Fruit fly (Drosophila melanogaster) whole organism, embryonic: ENCODE results near the gene CG13601.

Source experiments
- Asciz ChIP-seq: fragments of 200-800 bp; sonication (Bioruptor generic); optimal IDR thresholded peaks from 2 replicates; lab custom pipeline; 2017; ENCODE audit warnings: missing biosample characterization, mild to moderate bottlenecking, missing genetic modification characterization, missing genetic modification reagents
- Awh ChIP-seq: fragments of 200-800 bp; sonication (Bioruptor generic); IDR thresholded peaks from 2 replicates; pipeline ENCODE4, ENCODE4 v1.3.6; 2022; ENCODE audit warnings: missing biosample characterization, missing genetic modification characterization
- Bgb ChIP-seq: fragments of 200-800 bp; sonication (Bioruptor generic); IDR thresholded peaks from 2 replicates; pipeline ENCODE4 v1.3.6; 2022; ENCODE audit warnings: missing biosample characterization, missing genetic modification characterization; ENCODE audit not compliant: partially characterized antibody
- BtbVII ChIP-seq: fragments of 200-800 bp; sonication (Bioruptor generic); optimal IDR thresholded peaks from 3 replicates; lab custom pipeline; 2017; ENCODE audit warnings: missing biosample characterization, mild to moderate bottlenecking, missing genetic modification characterization
- CG10431 ChIP-seq: fragments of 200-800 bp; sonication (Bioruptor generic); optimal IDR thresholded peaks from 3 replicates; lab custom pipeline; 2018; ENCODE audit warnings: missing biosample characterization, mild to moderate bottlenecking, missing genetic modification characterization
- CG11247 ChIP-seq: fragments of 200-800 bp; sonication (Bioruptor generic); IDR thresholded peaks from 2 replicates; pipeline ENCODE4 v1.3.6; 2022; ENCODE audit warnings: missing biosample characterization, missing genetic modification characterization
- CG11456 ChIP-seq: fragments of 200-800 bp; sonication (Bioruptor generic); IDR thresholded peaks from 3 replicates; pipeline ENCODE4 v1.3.6; 2022; ENCODE audit warnings: missing biosample characterization, missing genetic modification characterization
- CG11695 ChIP-seq: fragments of 200-800 bp; sonication (Bioruptor generic); IDR thresholded peaks from 3 replicates; pipeline ENCODE4 v1.3.6; 2022; ENCODE audit warnings: missing biosample characterization, missing genetic modification characterization
- CG12104 ChIP-seq: fragments of 200-800 bp; sonication (Bioruptor generic); optimal IDR thresholded peaks from 3 replicates; lab custom pipeline; 2016; ENCODE audit warnings: missing biosample characterization, missing genetic modification characterization
- CG12942 ChIP-seq: fragments of 200-800 bp; sonication (Bioruptor generic); optimal IDR thresholded peaks from 3 replicates; lab custom pipeline; 2016; ENCODE audit warnings: missing biosample characterization, missing genetic modification characterization
- CG18262 ChIP-seq: fragments of 200-800 bp; optimal IDR thresholded peaks from 3 replicates; lab custom pipeline; 2019; ENCODE audit warnings: missing biosample characterization, mild to moderate bottlenecking, missing genetic modification characterization, moderate library complexity
- CG2712 ChIP-seq: fragments of 200-800 bp; optimal IDR thresholded peaks from 3 replicates; lab custom pipeline; 2019; ENCODE audit warnings: missing biosample characterization, mild to moderate bottlenecking, missing genetic modification characterization, moderate library complexity
- CG30020 ChIP-seq: fragments of 200-800 bp; optimal IDR thresholded peaks from 2 replicates; lab custom pipeline; 2019; ENCODE audit warnings: missing biosample characterization, mild to moderate bottlenecking, missing genetic modification characterization, moderate library complexity
- CG32772 ChIP-seq: fragments of 200-800 bp; sonication (Bioruptor generic); IDR thresholded peaks from 2 replicates; pipeline ENCODE4 v1.3.6; 2022; ENCODE audit warnings: missing biosample characterization, missing genetic modification characterization
- CG7372 ChIP-seq: fragments of 200-800 bp; sonication (Bioruptor generic); IDR thresholded peaks from 2 replicates; pipeline ENCODE4 v1.3.6; 2022; ENCODE audit warnings: missing biosample characterization, missing genetic modification characterization
- CG7987 ChIP-seq: fragments of 200-800 bp; sonication (Bioruptor generic); optimal IDR thresholded peaks from 2 replicates; lab custom pipeline; 2018; ENCODE audit warnings: missing biosample characterization, mild to moderate bottlenecking, missing genetic modification characterization, moderate library complexity
- CG8089 ChIP-seq: fragments of 200-800 bp; sonication (Bioruptor generic); optimal IDR thresholded peaks from 3 replicates; lab custom pipeline; 2016; ENCODE audit warnings: missing biosample characterization, missing genetic modification characterization
- CG8388 ChIP-seq: fragments of 200-800 bp; sonication (Bioruptor generic); optimal IDR thresholded peaks from 2 replicates; lab custom pipeline; 2019; ENCODE audit warnings: missing biosample characterization, mild to moderate bottlenecking, missing genetic modification characterization, moderate library complexity
- CG9876 ChIP-seq: fragments of 200-800 bp; sonication (Bioruptor generic); optimal IDR thresholded peaks from 2 replicates; lab custom pipeline; 2016; ENCODE audit warnings: missing biosample characterization, missing genetic modification characterization
- CkIIα-i1 ChIP-seq: fragments of 200-800 bp; sonication (Bioruptor generic); IDR thresholded peaks from 2 replicates; pipeline ENCODE4 v1.3.6; 2022; ENCODE audit warnings: missing biosample characterization, missing genetic modification characterization
- CrebB ChIP-seq: fragments of 200-800 bp; sonication (Bioruptor generic); optimal IDR thresholded peaks from 3 replicates; lab custom pipeline; 2018; ENCODE audit warnings: missing biosample characterization, mild to moderate bottlenecking, missing genetic modification characterization
- D19B ChIP-seq: fragments of 200-800 bp; sonication (Bioruptor generic); optimal IDR thresholded peaks from 2 replicates; lab custom pipeline; 2017; ENCODE audit warnings: missing biosample characterization, mild to moderate bottlenecking, missing genetic modification characterization
- H15 ChIP-seq: fragments of 200-800 bp; sonication (Bioruptor generic); IDR thresholded peaks from 3 replicates; pipeline ENCODE4 v1.3.6; 2022; ENCODE audit warnings: missing biosample characterization, missing genetic modification characterization
- Med ChIP-seq: fragments of 200-800 bp; sonication (Bioruptor generic); peaks from one replicate; lab custom pipeline; 2016; ENCODE audit warnings: missing biosample characterization, missing genetic modification characterization, mild to moderate bottlenecking, inconsistent platforms, moderate library complexity
- Nf-YA ChIP-seq: fragments of 200-800 bp; sonication (Bioruptor generic); IDR thresholded peaks from 2 replicates; pipeline ENCODE4 v1.3.6; 2022; ENCODE audit warnings: missing biosample characterization, missing genetic modification characterization
- Nf-YB ChIP-seq: fragments of 200-800 bp; sonication (Bioruptor generic); optimal IDR thresholded peaks from 3 replicates; lab custom pipeline; 2019; ENCODE audit warnings: missing biosample characterization, mild to moderate bottlenecking, missing genetic modification characterization, moderate library complexity
- Ptx1 ChIP-seq: fragments of 200-800 bp; sonication (Bioruptor generic); IDR thresholded peaks from 2 replicates; pipeline ENCODE4 v1.3.6; 2022; ENCODE audit warnings: missing biosample characterization, missing genetic modification characterization
- Usf ChIP-seq: fragments of 200-800 bp; sonication (Bioruptor generic); optimal IDR thresholded peaks from 2 replicates; lab custom pipeline; 2017; ENCODE audit warnings: missing genotype, missing biosample characterization, missing genetic modification characterization
- Vsx1 ChIP-seq: fragments of 200-800 bp; sonication (Bioruptor generic); optimal IDR thresholded peaks from 2 replicates; lab custom pipeline; 2017; ENCODE audit warnings: missing biosample characterization, mild to moderate bottlenecking, missing genetic modification characterization, missing genetic modification reagents
- crc ChIP-seq: fragments of 200-800 bp; sonication (Bioruptor generic); optimal IDR thresholded peaks from 2 replicates; lab custom pipeline; 2016; ENCODE audit warnings: missing biosample characterization, missing genetic modification characterization
- disco-r ChIP-seq: fragments of 200-800 bp; sonication (Bioruptor generic); optimal IDR thresholded peaks from 2 replicates; lab custom pipeline; 2016; ENCODE audit warnings: missing biosample characterization, missing genetic modification characterization
- dpn ChIP-seq, 2 experiments: fragments of 200-800 bp; sonication (Bioruptor generic); optimal IDR thresholded peaks; 3 replicates each; lab custom pipeline; 2016; ENCODE audit warnings: missing biosample characterization in 2 of 2, missing genetic modification characterization in 2 of 2
- en ChIP-seq: fragments of 200-800 bp; sonication (Bioruptor generic); optimal IDR thresholded peaks from 2 replicates; lab custom pipeline; 2016; ENCODE audit warnings: missing biosample characterization, missing genetic modification characterization
- exex ChIP-seq: fragments of 200-800 bp; sonication (Bioruptor generic); optimal IDR thresholded peaks from 4 replicates; lab custom pipeline; 2018; ENCODE audit warnings: missing biosample characterization, mild to moderate bottlenecking, missing genetic modification characterization, moderate library complexity
- fru ChIP-seq: fragments of >200 bp; optimal IDR thresholded peaks from 2 replicates; lab custom pipeline; 2017
- gsb ChIP-seq: fragments of 200-800 bp; sonication (Bioruptor generic); IDR thresholded peaks from 2 replicates; pipeline ENCODE4 v1.3.6; 2022; ENCODE audit warnings: missing biosample characterization, missing genetic modification characterization
- ken ChIP-seq: fragments of 200-800 bp; sonication (Bioruptor generic); IDR thresholded peaks from 3 replicates; pipeline ENCODE4 v1.3.6; 2022; ENCODE audit warnings: missing biosample characterization, missing genetic modification characterization
- mam ChIP-seq: fragments of 200-800 bp; sonication (Bioruptor generic); optimal IDR thresholded peaks from 3 replicates; lab custom pipeline; 2016; ENCODE audit warnings: missing biosample characterization, missing genetic modification characterization
- pum ChIP-seq: fragments of 200-800 bp; sonication (Bioruptor generic); optimal IDR thresholded peaks from 2 replicates; lab custom pipeline; 2016; ENCODE audit warnings: missing biosample characterization, missing genetic modification characterization
- repo ChIP-seq: fragments of 200-800 bp; sonication (Bioruptor generic); optimal IDR thresholded peaks from 2 replicates; lab custom pipeline; 2016; ENCODE audit warnings: missing biosample characterization, missing genetic modification characterization
- sd ChIP-seq: fragments of 200-800 bp; sonication (Bioruptor generic); optimal IDR thresholded peaks from 3 replicates; lab custom pipeline; 2018; ENCODE audit warnings: missing biosample characterization, mild to moderate bottlenecking, missing genetic modification characterization, moderate library complexity
- sens-2 ChIP-seq: fragments of 200-800 bp; sonication (Bioruptor generic); IDR thresholded peaks from 2 replicates; pipeline ENCODE4 v1.3.6; 2022; ENCODE audit warnings: missing biosample characterization, missing genetic modification characterization
- so ChIP-seq: fragments of 200-800 bp; sonication (Bioruptor generic); IDR thresholded peaks from 3 replicates; pipeline ENCODE4 v1.3.6; 2022; ENCODE audit warnings: missing biosample characterization, missing genetic modification characterization
- tio ChIP-seq: fragments of 200-800 bp; sonication (Bioruptor generic); optimal IDR thresholded peaks from 2 replicates; lab custom pipeline; 2017; ENCODE audit warnings: missing biosample characterization, missing genetic modification characterization, inconsistent platforms
- trh ChIP-seq: fragments of 200-800 bp; sonication (Bioruptor generic); optimal IDR thresholded peaks from 2 replicates; lab custom pipeline; 2016; ENCODE audit warnings: missing biosample characterization, missing genetic modification characterization
- unpg ChIP-seq: fragments of 200-800 bp; sonication (Bioruptor generic); optimal IDR thresholded peaks from 3 replicates; lab custom pipeline; 2018; ENCODE audit warnings: missing biosample characterization, mild to moderate bottlenecking, missing genetic modification characterization, moderate library complexity
- vvl ChIP-seq: fragments of 200-800 bp; sonication (Bioruptor generic); IDR thresholded peaks from 2 replicates; pipeline ENCODE4 v1.3.6; 2022; ENCODE audit warnings: missing biosample characterization, missing genetic modification characterization
- yki ChIP-seq: fragments of >200 bp; optimal IDR thresholded peaks from 3 replicates; lab custom pipeline; 2018
- zen ChIP-seq: fragments of 200-800 bp; sonication (Bioruptor generic); optimal IDR thresholded peaks from 3 replicates; lab custom pipeline; 2018; ENCODE audit warnings: missing biosample characterization, mild to moderate bottlenecking, missing genetic modification characterization, moderate library complexity
- zf30C ChIP-seq: fragments of 200-800 bp; sonication (Bioruptor generic); optimal IDR thresholded peaks from 3 replicates; lab custom pipeline; 2018; ENCODE audit warnings: missing biosample characterization, mild to moderate bottlenecking, missing genetic modification characterization

The CG13601 gene

dm6 chr3R:23933684-23934575 is 6.5 kb upstream of the CG13601 start, which contains the start of gene CG5854 (continued):
- TF ChIP-seq exex (no peak), trh (GFP tag; lab: Kevin White, UChicago) (peak; percentile 18), dpn (GFP tag; optimal IDR thresholded peaks at IDR 0.05; lab: Kevin White, UChicago) (peak; percentile 54 to 85), Awh (peak; percentile 92), CG11247 (GFP tag; lab: Robert Waterston, UW) (peak; percentile 56; the same call in 1 of the 2 replicates), Ptx1 (GFP tag; lab: Robert Waterston, UW) (peak; percentile 66), CrebB (tag; lab: Kevin White, UChicago) (no peak), pum (GFP tag; lab: Kevin White, UChicago) (peak; percentile 64), Bgb (GFP tag; lab: Robert Waterston, UW) (no peak), CG11695 (GFP tag; lab: Robert Waterston, UW) (peak; percentile 81), sd (tag; lab: Kevin White, UChicago) (peak; percentile 88), tio (GFP tag; lab: Kevin White, UChicago) (no peak), Med (GFP tag; lab: Kevin White, UChicago) (peak; percentile 96), zf30C (GFP tag; lab: Kevin White, UChicago) (no peak), vvl (GFP tag; lab: Robert Waterston, UW) (peak; percentile 88), Nf-YB (peak; percentile 55), Nf-YA (GFP tag; lab: Robert Waterston, UW) (peak; percentile 72; the same call in 1 of the 2 replicates), zen (peak; percentile 11), CG2712 (tag; lab: Kevin White, UChicago) (peak; percentile 75), Usf (peak; percentile 24), so (GFP tag; lab: Robert Waterston, UW) (peak; percentile 74; the same call in 2 of the 3 replicates), CG12104 (GFP tag; lab: Kevin White, UChicago) (no peak), CG18262 (tag; lab: Kevin White, UChicago) (peak; percentile 80), CG12942 (GFP tag; lab: Kevin White, UChicago) (peak; percentile 50), CG32772 (GFP tag; lab: Robert Waterston, UW) (peak; percentile 37; the same call in 1 of the 2 replicates), yki (no peak), ken (GFP tag; lab: Robert Waterston, UW) (peak; percentile 85), CG7372 (GFP tag; lab: Robert Waterston, UW) (no peak), Vsx1 (peak; percentile 62), repo (peak; percentile 74), CG10431 (GFP tag; lab: Kevin White, UChicago) (no peak), BtbVII (GFP tag; lab: Kevin White, UChicago) (peak; percentile 76), en (GFP tag; lab: Kevin White, UChicago) (peak; percentile 50), CG9876 (peak; percentile 73), mam (peak; percentile 59), CG7987 (GFP tag; lab: Kevin White, UChicago) (peak; percentile 59), unpg (GFP tag; lab: Kevin White, UChicago) (peak; percentile 87), CG8388 (GFP tag; lab: Kevin White, UChicago) (peak; percentile 78), CG8089 (GFP tag; lab: Kevin White, UChicago) (peak; percentile 77), fru (no peak), crc (GFP tag; lab: Kevin White, UChicago) (peak; percentile 44), CG11456 (peak; percentile 77), CG30020 (tag; lab: Kevin White, UChicago) (peak; percentile 5), disco-r (GFP tag; lab: Kevin White, UChicago) (peak; percentile 37), CkIIα-i1 (no peak), D19B (peak; percentile 14), sens-2 (peak; percentile 60; the same call in 1 of the 2 replicates), gsb (peak; percentile 33; the same call in 1 of the 2 replicates), Asciz (GFP tag; lab: Kevin White, UChicago) (peak; percentile 79), H15 (GFP tag; lab: Robert Waterston, UW) (peak; percentile 69; the same call in 2 of the 3 replicates)
